Fruit fly (Drosophila melanogaster) S2 (cell line): ENCODE data around the gene IscU.

ENCODE experiments used
- CG8478 ChIP-seq: fragments of >200 bp; optimal IDR thresholded peaks from 2 replicates; lab custom pipeline; 2018
- CTCF ChIP-seq, 2 experiments: fragments of >200 bp; optimal IDR thresholded peaks; 2 replicates each; lab custom pipeline; 2018

dm6 chr3R:8843942-8844637 lies 20.1 kb upstream of the IscU start:
- TF ChIP-seq CG8478 (lab: Kevin White, UChicago) = no peak
- no peak for TF ChIP-seq CTCF (optimal IDR thresholded peaks at IDR 0.05; lab: Kevin White, UChicago)
